Worm (Caenorhabditis elegans): Measurements from ENCODE around the gene F44B9.2.

F44B9.2 gene

ce11 chrIII:7973201-7973767, 49.0 kb upstream of the F44B9.2 start, which contains the start of the genes eef-1B.1 and aco-2 (continued):
- TF ChIP-seq snpc-4 (GFP tag; optimal IDR thresholded peaks at IDR 0.05) (no peak), snpc-4 (tag; optimal IDR thresholded peaks at IDR 0.05) (peak; percentile 2 to 63 (median 54)), zfh-2 (GFP tag; conservative IDR thresholded peaks at IDR 0.05) (peak; percentile 89), F55B11.4 (tag; optimal IDR thresholded peaks at IDR 0.05; ENCODE audit: borderline replicate concordance, insufficient read depth) (no peak), rpc-1 (optimal IDR thresholded peaks at IDR 0.05) (no peak), rpc-1 (tag; optimal IDR thresholded peaks at IDR 0.05) (no peak), T07F8.4 (tag; optimal IDR thresholded peaks at IDR 0.05) (no peak), F39B2.1 (GFP tag; IDR thresholded peaks at IDR 0.05) (no peak), bed-2 (GFP tag; IDR thresholded peaks at IDR 0.05) (no peak), ekl-4 (GFP tag; IDR thresholded peaks at IDR 0.05) (peak; percentile 87), dox-1 (GFP tag; IDR thresholded peaks at IDR 0.05) (peak; percentile 88), F10E7.11 (tag; optimal IDR thresholded peaks at IDR 0.05) (no peak), F33H1.4 (GFP tag; IDR thresholded peaks at IDR 0.05) (peak; percentile 89), sea-2 (GFP tag; IDR thresholded peaks at IDR 0.05) (no peak), mcd-1 (GFP tag; IDR thresholded peaks at IDR 0.05) (peak; percentile 88), lin-54 (GFP tag; optimal IDR thresholded peaks at IDR 0.05) (peak; percentile 86), B0336.3 (GFP tag; IDR thresholded peaks at IDR 0.05) (peak; percentile 70; the same call in 1 of the 2 replicates), ceh-79 (tag; optimal IDR thresholded peaks at IDR 0.05) (no peak), dpff-1 (tag; optimal IDR thresholded peaks at IDR 0.05) (no peak), ccch-3 (GFP tag; optimal IDR thresholded peaks at IDR 0.05) (no peak), ztf-6 (GFP tag; IDR thresholded peaks at IDR 0.05) (no peak), repo-1 (tag; optimal IDR thresholded peaks at IDR 0.05) (peak; percentile 41), unc-62 (GFP tag; optimal IDR thresholded peaks at IDR 0.05) (no peak), hmg-1.2 (GFP tag; IDR thresholded peaks at IDR 0.05) (peak; percentile 55), mes-4 (tag; optimal IDR thresholded peaks at IDR 0.05) (no peak), tbx-9 (tag; optimal IDR thresholded peaks at IDR 0.05; ENCODE audit: borderline replicate concordance) (no peak), madf-8 (GFP tag; conservative IDR thresholded peaks at IDR 0.05) (peak; percentile 56; the same call in 1 of the 2 replicates), F49E8.2 (tag; optimal IDR thresholded peaks at IDR 0.05; ENCODE audit: insufficient read depth) (no peak), lin-35 (GFP tag; optimal IDR thresholded peaks at IDR 0.05) (peak in 2 of 3 experiments; percentile 3 to 89), ama-1 (optimal IDR thresholded peaks at IDR 0.05) (peak; percentile 33), ama-1 (GFP tag; optimal IDR thresholded peaks at IDR 0.05) (no peak), F57C9.4 (tag; optimal IDR thresholded peaks at IDR 0.05) (no peak), xnd-1 (tag; optimal IDR thresholded peaks at IDR 0.05) (peak; percentile 40), tbp1 (GFP tag; optimal IDR thresholded peaks at IDR 0.05) (peak; percentile 70), let-526 (GFP tag; IDR thresholded peaks at IDR 0.05) (no peak), hmg-20 (GFP tag; IDR thresholded peaks at IDR 0.05) (no peak), C06A6.2 (GFP tag; conservative IDR thresholded peaks at IDR 0.05) (peak; percentile 64; the same call in 1 of the 2 replicates), die-1 (tag; optimal IDR thresholded peaks at IDR 0.05) (no peak), nhr-90 (tag; optimal IDR thresholded peaks at IDR 0.05) (no peak), lsy-27 (tag; optimal IDR thresholded peaks at IDR 0.05; ENCODE audit: borderline replicate concordance, insufficient read depth) (no peak), sdz-38 (tag; optimal IDR thresholded peaks at IDR 0.05) (no peak), chd-7 (tag; optimal IDR thresholded peaks at IDR 0.05) (no peak), ceh-91 (GFP tag; IDR thresholded peaks at IDR 0.05) (no peak), hlh-26 (GFP tag; conservative IDR thresholded peaks at IDR 0.05) (no peak), nfya-1 (tag; optimal IDR thresholded peaks at IDR 0.05; ENCODE audit: borderline replicate concordance, insufficient read depth) (no peak), madf-10 (tag; optimal IDR thresholded peaks at IDR 0.05) (peak; percentile 52), somi-1 (GFP tag; optimal IDR thresholded peaks at IDR 0.05) (no peak), B0261.1 (tag; optimal IDR thresholded peaks at IDR 0.05) (no peak), ztf-28 (GFP tag; IDR thresholded peaks at IDR 0.05) (no peak)

Measured in whole organism, young adult.